Worm (Caenorhabditis elegans) whole organism, L1 larva: ENCODE results near the gene mtm-5.

ENCODE experiments used
- C34B4.2 ChIP-seq: sonication (generic microtip); optimal IDR thresholded peaks from 2 replicates; lab custom pipeline; 2017; ENCODE audit warnings: mild to moderate bottlenecking, missing genetic modification characterization, missing compliant biosample characterization
- Y116A8C.19 ChIP-seq: sonication (generic microtip); optimal IDR thresholded peaks from 2 replicates; lab custom pipeline; 2016; ENCODE audit warnings: missing compliant biosample characterization, missing genetic modification characterization, borderline replicate concordance
- aha-1 ChIP-seq: fragments of 150-350 bp; optimal IDR thresholded peaks from 2 replicates; lab custom pipeline; 2014; ENCODE audit warnings: missing biosample characterization, missing genetic modification characterization
- alr-1 ChIP-seq: fragments of 200-800 bp; sonication (Bioruptor generic); optimal IDR thresholded peaks from 2 replicates; lab custom pipeline; 2018; ENCODE audit warnings: borderline replicate concordance, mild to moderate bottlenecking, missing genetic modification characterization, missing compliant biosample characterization
- ama-1 ChIP-seq: fragments of 150-350 bp; optimal IDR thresholded peaks from 2 replicates; lab custom pipeline; 2014
- blmp-1 ChIP-seq: fragments of 150-350 bp; optimal IDR thresholded peaks from 2 replicates; lab custom pipeline; 2014; ENCODE audit warnings: missing biosample characterization, missing genetic modification characterization
- ceh-88 ChIP-seq: fragments of 200-800 bp; sonication (Bioruptor generic); IDR thresholded peaks from 2 replicates; pipeline ENCODE4 v1.3.6; 2022; ENCODE audit warnings: missing genetic modification characterization, missing compliant biosample characterization
- dpl-1 ChIP-seq, 3 experiments: fragments of 150-350 bp in 2 of 3; sonication (generic microtip) in 1 of 3; optimal IDR thresholded peaks; 2 replicates each; lab custom pipeline; 2014 to 2017; ENCODE audit warnings: missing biosample characterization in 3 of 3, missing genetic modification characterization in 3 of 3, missing genetic modification reagents in 3 of 3
- dsc-1 ChIP-seq: sonication (generic microtip); optimal IDR thresholded peaks from 2 replicates; lab custom pipeline; 2016; ENCODE audit warnings: mild to moderate bottlenecking, missing genetic modification characterization, missing compliant biosample characterization
- efl-1 ChIP-seq, 4 experiments: fragments of 150-350 bp; optimal IDR thresholded peaks in 3 of 4; peaks in 1 of 4; 1 replicate in 1 of 4; 2 replicates in 3 of 4; lab custom pipeline; 2014; ENCODE audit warnings: missing biosample characterization in 2 of 4, missing genetic modification characterization in 2 of 4, missing genetic modification reagents in 2 of 4
- efl-3 ChIP-seq: fragments of 200-800 bp; sonication (Bioruptor generic); optimal IDR thresholded peaks from 2 replicates; lab custom pipeline; 2018; ENCODE audit warnings: mild to moderate bottlenecking, missing genetic modification characterization, missing compliant biosample characterization
- egl-13 ChIP-seq: sonication (generic microtip); optimal IDR thresholded peaks from 2 replicates; lab custom pipeline; 2016; ENCODE audit warnings: missing genotype, missing genetic modification reagents, missing genetic modification characterization, missing compliant biosample characterization
- egl-27 ChIP-seq, 2 experiments: fragments of 150-350 bp in 1 of 2; sonication (generic microtip); optimal IDR thresholded peaks; 3 replicates each; lab custom pipeline; 2017 to 2018; ENCODE audit warnings: missing biosample characterization in 2 of 2, missing genetic modification characterization in 2 of 2, missing genetic modification reagents in 2 of 2
- elt-2 ChIP-seq: sonication (generic microtip); optimal IDR thresholded peaks from 2 replicates; lab custom pipeline; 2016; ENCODE audit warnings: missing genetic modification characterization, mild to moderate bottlenecking, inconsistent platforms, missing compliant biosample characterization, missing genetic modification reagents
- fkh-10 ChIP-seq: sonication (generic microtip); optimal IDR thresholded peaks from 2 replicates; lab custom pipeline; 2017; ENCODE audit warnings: missing biosample characterization, missing genetic modification reagents, missing genetic modification characterization
- fkh-4 ChIP-seq: sonication (generic microtip); optimal IDR thresholded peaks from 2 replicates; lab custom pipeline; 2016; ENCODE audit warnings: missing compliant biosample characterization, missing genetic modification characterization, borderline replicate concordance
- grh-1 ChIP-seq: fragments of 200-800 bp; sonication (Bioruptor generic); IDR thresholded peaks from 2 replicates; pipeline ENCODE4 v1.3.6; 2022; ENCODE audit warnings: missing genetic modification reagents, missing genetic modification characterization, missing compliant biosample characterization
- irx-1 ChIP-seq: sonication (generic microtip); optimal IDR thresholded peaks from 2 replicates; lab custom pipeline; 2016; ENCODE audit warnings: missing genetic modification characterization, missing compliant biosample characterization
- jun-1 ChIP-seq: fragments of 150-350 bp; optimal IDR thresholded peaks from 2 replicates; lab custom pipeline; 2014; ENCODE audit warnings: missing biosample characterization, missing genetic modification reagents, missing genetic modification characterization
- lin-13 ChIP-seq: fragments of 150-350 bp; optimal IDR thresholded peaks from 2 replicates; lab custom pipeline; 2014; ENCODE audit warnings: missing biosample characterization, missing genetic modification reagents, missing genetic modification characterization
- lin-14 ChIP-seq: fragments of 200-800 bp; sonication (Bioruptor generic); optimal IDR thresholded peaks from 2 replicates; lab custom pipeline; 2018; ENCODE audit warnings: mild to moderate bottlenecking, missing genetic modification characterization, moderate library complexity, missing compliant biosample characterization
- lir-3 ChIP-seq: sonication (generic microtip); optimal IDR thresholded peaks from 2 replicates; lab custom pipeline; 2016; ENCODE audit warnings: mild to moderate bottlenecking, missing genetic modification characterization, moderate library complexity, missing compliant biosample characterization; ENCODE audit not compliant: poor library complexity
- lsy-2 ChIP-seq, 2 experiments: fragments of 150-350 bp; optimal IDR thresholded peaks; 2 replicates each; lab custom pipeline; 2014; ENCODE audit warnings: missing biosample characterization in 2 of 2, missing genetic modification characterization in 2 of 2
- nhr-19 ChIP-seq: fragments of 200-800 bp; sonication (Bioruptor generic); conservative IDR thresholded peaks from 2 replicates; pipeline ENCODE4 v1.3.6; 2022; ENCODE audit warnings: missing genetic modification characterization, missing compliant biosample characterization
- nhr-20 ChIP-seq: sonication (generic microtip); optimal IDR thresholded peaks from 2 replicates; lab custom pipeline; 2016; ENCODE audit warnings: mild to moderate bottlenecking, missing genetic modification characterization, missing compliant biosample characterization
- nhr-237 ChIP-seq: fragments of 150-350 bp; optimal IDR thresholded peaks from 2 replicates; lab custom pipeline; 2014; ENCODE audit warnings: missing biosample characterization, missing genetic modification characterization
- nhr-28 ChIP-seq: fragments of 150-350 bp; optimal IDR thresholded peaks from 2 replicates; lab custom pipeline; 2014; ENCODE audit warnings: missing biosample characterization, missing genetic modification characterization
- nhr-71 ChIP-seq: sonication (generic microtip); optimal IDR thresholded peaks from 2 replicates; lab custom pipeline; 2016; ENCODE audit warnings: mild to moderate bottlenecking, missing genetic modification characterization, moderate library complexity, missing compliant biosample characterization
- pag-3 ChIP-seq: sonication (generic microtip); optimal IDR thresholded peaks from 2 replicates; lab custom pipeline; 2017; ENCODE audit warnings: missing genetic modification characterization, mild to moderate bottlenecking, missing compliant biosample characterization, antibody characterized with exemption, borderline replicate concordance; ENCODE audit not compliant: insufficient read depth
- pax-3 ChIP-seq: fragments of 200-800 bp; sonication (Bioruptor generic); optimal IDR thresholded peaks from 2 replicates; lab custom pipeline; 2018; ENCODE audit warnings: mild to moderate bottlenecking, missing genetic modification characterization, moderate library complexity, missing compliant biosample characterization
- skn-1 ChIP-seq: fragments of 150-350 bp; optimal IDR thresholded peaks from 2 replicates; lab custom pipeline; 2014; ENCODE audit warnings: missing biosample characterization, missing genetic modification characterization
- snu-23 ChIP-seq: sonication (generic microtip); optimal IDR thresholded peaks from 2 replicates; lab custom pipeline; 2016; ENCODE audit warnings: missing genetic modification characterization, missing compliant biosample characterization
- sptf-1 ChIP-seq: fragments of 150-350 bp; optimal IDR thresholded peaks from 2 replicates; lab custom pipeline; 2014; ENCODE audit warnings: missing biosample characterization, missing genetic modification characterization
- swsn-7 ChIP-seq: sonication (generic microtip); optimal IDR thresholded peaks from 2 replicates; lab custom pipeline; 2016; ENCODE audit warnings: missing genetic modification characterization, missing compliant biosample characterization
- unc-130 ChIP-seq: fragments of 150-350 bp; optimal IDR thresholded peaks from 2 replicates; lab custom pipeline; 2017; ENCODE audit warnings: missing biosample characterization, missing genetic modification characterization, inconsistent platforms
- zip-4 ChIP-seq: fragments of 200-800 bp; sonication (Bioruptor generic); optimal IDR thresholded peaks from 2 replicates; lab custom pipeline; 2018; ENCODE audit warnings: mild to moderate bottlenecking, missing genetic modification characterization, moderate library complexity, missing compliant biosample characterization

mtm-5 gene

DNA sequence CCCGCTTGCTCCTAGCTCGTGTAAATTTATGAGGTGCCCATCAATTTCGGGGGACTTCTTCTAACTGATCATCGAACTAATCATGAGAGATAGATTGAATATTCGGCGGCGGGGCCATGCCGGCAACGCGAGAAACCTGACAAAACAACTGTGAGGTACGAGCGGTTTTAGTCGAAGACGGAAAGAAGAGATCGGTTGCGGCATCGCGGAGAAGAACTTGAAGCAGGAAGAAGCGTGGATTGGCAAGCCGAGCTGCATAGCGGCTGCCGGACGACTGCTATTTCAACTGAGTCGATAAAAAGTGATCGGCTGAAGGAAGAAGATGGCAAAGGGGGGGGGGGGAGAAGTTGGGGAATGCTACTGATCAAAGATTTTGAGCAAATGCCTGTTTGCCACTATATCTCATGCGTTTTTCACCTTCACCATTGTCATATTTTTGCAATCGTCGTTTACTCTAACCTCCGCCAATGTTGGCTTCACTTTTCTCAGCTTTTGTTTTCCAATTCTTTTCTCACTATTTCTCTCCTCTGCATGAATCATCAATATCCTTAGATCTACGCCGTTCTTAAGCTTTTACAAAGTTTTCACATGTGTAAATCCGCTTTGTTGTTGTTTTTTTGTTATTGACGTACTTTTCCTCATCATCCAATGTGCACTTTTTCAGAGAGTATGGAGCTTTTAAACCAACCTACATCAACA lies 47.6 kb downstream of the mtm-5 start, which contains the start of gene pqn-62:
Gene pqn-62 (plus strand): TSS at position 649 of the 699 bp plus-strand sequence.
- TF ChIP-seq irx-1 (tag; lab: Kevin White, UChicago), result no peak
- TF ChIP-seq nhr-237 (tag; lab: Kevin White, UChicago), result no peak
- TF ChIP-seq skn-1 (tag; lab: Kevin White, UChicago), result no peak
- TF ChIP-seq swsn-7 (tag; lab: Kevin White, UChicago), result no peak
- TF ChIP-seq Y116A8C.19 (tag; lab: Kevin White, UChicago), result no peak
- TF ChIP-seq egl-13 (tag; lab: Kevin White, UChicago), result no peak
- no peak for TF ChIP-seq grh-1 (GFP tag; lab: Robert Waterston, UW)
- TF ChIP-seq lin-14, result peak; percentile 59
- no peak for TF ChIP-seq alr-1 (tag; lab: Kevin White, UChicago)
- no peak for TF ChIP-seq zip-4 (GFP tag; lab: Kevin White, UChicago)
- peak; percentile 65 for TF ChIP-seq pag-3 (tag; lab: Kevin White, UChicago)
- no peak for TF ChIP-seq efl-3 (GFP tag; lab: Kevin White, UChicago)
- TF ChIP-seq egl-27 (tag; optimal IDR thresholded peaks at IDR 0.05; lab: Kevin White, UChicago), result no peak
- no peak for TF ChIP-seq fkh-4 (tag; lab: Kevin White, UChicago)
- TF ChIP-seq blmp-1 (tag; lab: Kevin White, UChicago), result no peak
- peak; percentile 43 for TF ChIP-seq nhr-71

DNA sequence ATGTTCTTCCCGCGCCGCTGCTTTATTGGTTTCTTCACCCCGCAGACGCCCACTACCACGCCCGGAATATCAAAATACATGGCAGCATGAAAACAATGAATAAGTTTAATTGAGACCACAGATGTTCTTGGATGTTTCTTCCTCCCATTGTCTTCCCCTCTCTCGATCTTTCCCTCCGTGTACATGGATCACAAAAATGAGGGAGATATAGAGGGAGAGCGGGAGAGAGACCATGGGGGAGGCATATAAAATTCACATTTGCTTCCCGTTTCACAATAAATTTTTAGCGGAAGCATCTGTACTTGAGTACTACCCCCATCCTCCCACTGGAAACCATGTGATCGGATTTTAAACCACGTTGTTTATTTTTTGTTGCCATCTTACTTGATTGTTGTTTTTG lies 49.8 kb downstream of the mtm-5 start:
- TF ChIP-seq lin-14 (peak; percentile 18), skn-1 (tag; lab: Kevin White, UChicago) (no peak), nhr-20 (tag; lab: Kevin White, UChicago) (no peak), efl-1 (optimal IDR thresholded peaks at IDR 0.05; lab: Kevin White, UChicago) (no peak), efl-1 (GFP tag; optimal IDR thresholded peaks at IDR 0.05 in 1 of 2; lab: Kevin White, UChicago) (peak in 1 of 2 experiments; percentile 18), blmp-1 (tag; lab: Kevin White, UChicago) (no peak), nhr-28 (tag; lab: Kevin White, UChicago) (no peak), dsc-1 (tag; lab: Kevin White, UChicago) (peak; percentile 94), fkh-10 (no peak), fkh-4 (tag; lab: Kevin White, UChicago) (peak; percentile 64), jun-1 (tag; lab: Kevin White, UChicago) (no peak), C34B4.2 (tag; lab: Kevin White, UChicago) (no peak), nhr-19 (GFP tag; lab: Robert Waterston, UW) (no peak), ama-1 (lab: Kevin White, UChicago) (no peak)

DNA sequence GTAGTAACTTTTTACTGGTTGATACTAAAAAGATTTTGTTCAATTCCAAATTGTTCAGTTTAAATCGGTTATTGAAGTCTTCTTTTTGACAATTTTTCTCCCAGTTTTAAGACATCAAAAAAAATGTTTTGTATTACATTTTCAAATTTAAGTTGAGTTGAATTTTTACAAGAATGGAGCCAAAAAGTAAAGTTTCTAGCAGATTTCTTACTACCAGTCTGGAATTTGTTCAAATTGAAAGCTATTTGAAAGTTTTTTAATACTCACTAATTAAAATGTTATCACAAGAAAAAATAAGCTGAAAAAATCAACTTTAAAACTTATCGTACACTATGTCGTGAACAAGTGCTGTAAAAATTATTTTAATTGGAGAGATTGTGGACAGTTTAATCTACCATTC lies 53.1 kb downstream of the mtm-5 start:
- TF ChIP-seq pax-3, result no peak
- no peak for TF ChIP-seq sptf-1 (tag; lab: Kevin White, UChicago)
- TF ChIP-seq aha-1 (tag; lab: Kevin White, UChicago), result no peak
- TF ChIP-seq nhr-20 (tag; lab: Kevin White, UChicago), result no peak
- TF ChIP-seq dpl-1 (GFP tag; optimal IDR thresholded peaks at IDR 0.05; lab: Kevin White, UChicago), result no peak
- no peak for TF ChIP-seq unc-130 (tag; lab: Kevin White, UChicago)
- no peak for TF ChIP-seq lin-13 (GFP tag; lab: Kevin White, UChicago)
- no peak for TF ChIP-seq lir-3
- no peak for TF ChIP-seq lsy-2 (tag; optimal IDR thresholded peaks at IDR 0.05; lab: Kevin White, UChicago)
- TF ChIP-seq ceh-88 (GFP tag; lab: Robert Waterston, UW), result no peak
- TF ChIP-seq snu-23 (GFP tag; lab: Kevin White, UChicago), result no peak
- TF ChIP-seq elt-2, result no peak
